Worm (Caenorhabditis elegans) whole organism, early embryonic: Measurements from ENCODE around the gene pfd-5.

ENCODE experiments used
- B0310.2 ChIP-seq: sonication (generic microtip); optimal IDR thresholded peaks from 2 replicates; lab custom pipeline; 2016; ENCODE audit warnings: mild to moderate bottlenecking, missing genetic modification characterization, missing compliant biosample characterization
- F13C5.2 ChIP-seq: sonication (generic microtip); optimal IDR thresholded peaks from 2 replicates; lab custom pipeline; 2017; ENCODE audit warnings: mild to moderate bottlenecking, missing genetic modification characterization, inconsistent platforms, missing compliant biosample characterization
- aly-1 ChIP-seq: sonication (generic microtip); optimal IDR thresholded peaks from 2 replicates; lab custom pipeline; 2016; ENCODE audit warnings: missing genetic modification characterization, missing compliant biosample characterization
- ama-1 ChIP-seq: fragments of 150-350 bp; optimal IDR thresholded peaks from 2 replicates; lab custom pipeline; 2014
- ceh-13 ChIP-seq: fragments of 200-800 bp; sonication (Bioruptor generic); optimal IDR thresholded peaks from 2 replicates; lab custom pipeline; 2018; ENCODE audit warnings: mild to moderate bottlenecking, missing genetic modification characterization, missing compliant biosample characterization
- ceh-36 ChIP-seq: sonication (generic microtip); optimal IDR thresholded peaks from 2 replicates; lab custom pipeline; 2016; ENCODE audit warnings: missing genetic modification characterization, inconsistent platforms, missing compliant biosample characterization
- ets-7 ChIP-seq: sonication (generic microtip); optimal IDR thresholded peaks from 2 replicates; lab custom pipeline; 2016; ENCODE audit warnings: missing genotype, missing genetic modification characterization, missing compliant biosample characterization
- flt-1 ChIP-seq: fragments of 200-800 bp; sonication (Bioruptor generic); IDR thresholded peaks from 2 replicates; pipeline ENCODE4 v1.3.6; 2022; ENCODE audit warnings: missing genetic modification characterization, missing compliant biosample characterization
- hmbx-1 ChIP-seq: sonication (generic microtip); optimal IDR thresholded peaks from 2 replicates; lab custom pipeline; 2016; ENCODE audit warnings: mild to moderate bottlenecking, missing genetic modification characterization, missing compliant biosample characterization
- hmg-4 ChIP-seq: fragments of 200-800 bp; sonication (Bioruptor generic); optimal IDR thresholded peaks from 2 replicates; lab custom pipeline; 2018; ENCODE audit warnings: mild to moderate bottlenecking, missing genetic modification characterization, missing compliant biosample characterization
- hnd-1 ChIP-seq: sonication (generic microtip); optimal IDR thresholded peaks from 2 replicates; lab custom pipeline; 2016; ENCODE audit warnings: missing genetic modification characterization, missing compliant biosample characterization
- pes-1 ChIP-seq: fragments of 200-800 bp; sonication (Bioruptor generic); IDR thresholded peaks from 2 replicates; pipeline ENCODE4 v1.3.6; 2022; ENCODE audit warnings: missing genetic modification reagents, missing genetic modification characterization, missing compliant biosample characterization
- scrt-1 ChIP-seq: fragments of 200-800 bp; sonication (Bioruptor generic); IDR thresholded peaks from 2 replicates; pipeline ENCODE4 v1.3.6; 2022; ENCODE audit warnings: missing genetic modification characterization, missing compliant biosample characterization
- sea-1 ChIP-seq: fragments of 200-800 bp; sonication (Bioruptor generic); conservative IDR thresholded peaks from 2 replicates; pipeline ENCODE4 v1.3.6; 2022; ENCODE audit warnings: missing genetic modification characterization, missing compliant biosample characterization
- tbx-11 ChIP-seq: fragments of 200-800 bp; sonication (Bioruptor generic); IDR thresholded peaks from 2 replicates; pipeline ENCODE4 v1.3.6; 2022; ENCODE audit warnings: missing genetic modification characterization, missing compliant biosample characterization
- tbx-37 ChIP-seq: fragments of 200-800 bp; sonication (Bioruptor generic); conservative IDR thresholded peaks from 2 replicates; pipeline ENCODE4 v1.3.6; 2022; ENCODE audit warnings: missing genetic modification reagents, missing genetic modification characterization, missing compliant biosample characterization
- tra-4 ChIP-seq: sonication (generic microtip); optimal IDR thresholded peaks from 2 replicates; lab custom pipeline; 2017; ENCODE audit warnings: missing genetic modification characterization, missing compliant biosample characterization

Gene pfd-5

DNA sequence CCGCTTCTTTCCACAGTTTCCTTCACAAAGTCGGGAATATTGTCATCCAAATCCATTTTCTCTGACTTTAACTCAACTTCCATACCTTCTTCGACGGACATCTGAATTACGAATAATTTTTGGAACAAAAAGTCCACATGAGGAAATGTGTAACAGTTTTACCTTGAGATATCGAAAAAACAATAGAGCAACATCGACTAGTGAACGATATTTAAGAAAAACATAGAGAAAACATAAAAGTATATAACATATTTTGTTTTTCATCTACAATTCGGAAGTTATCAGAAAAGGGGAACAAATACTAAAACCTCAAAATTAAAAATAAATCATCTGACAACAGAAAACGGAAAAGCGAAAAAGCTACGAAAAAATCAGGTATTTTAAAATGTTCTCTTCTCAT, 34.1 kb upstream of the pfd-5 start, which contains the start of gene adr-2:
TSS of gene adr-2 (minus strand) at position 101 of the 400 bp plus-strand sequence.
- TF ChIP-seq ama-1 (lab: Kevin White, UChicago): no peak
- TF ChIP-seq sea-1: no peak
- TF ChIP-seq ceh-36 (tag; lab: Kevin White, UChicago): no peak
- no peak for TF ChIP-seq hmg-4 (GFP tag; lab: Kevin White, UChicago)
- TF ChIP-seq ets-7 (tag; lab: Kevin White, UChicago): no peak
- TF ChIP-seq tra-4: no peak
- no peak for TF ChIP-seq aly-1 (tag; lab: Kevin White, UChicago)
- TF ChIP-seq scrt-1 (GFP tag; lab: Robert Waterston, UW): no peak
- no peak for TF ChIP-seq B0310.2 (tag; lab: Kevin White, UChicago)
- TF ChIP-seq tbx-11 (GFP tag; lab: Robert Waterston, UW): no peak
- no peak for TF ChIP-seq flt-1 (GFP tag; lab: Robert Waterston, UW)
- TF ChIP-seq ceh-13 (GFP tag; lab: Kevin White, UChicago): no peak
- no peak for TF ChIP-seq hmbx-1 (tag; lab: Kevin White, UChicago)
- no peak for TF ChIP-seq hnd-1

DNA sequence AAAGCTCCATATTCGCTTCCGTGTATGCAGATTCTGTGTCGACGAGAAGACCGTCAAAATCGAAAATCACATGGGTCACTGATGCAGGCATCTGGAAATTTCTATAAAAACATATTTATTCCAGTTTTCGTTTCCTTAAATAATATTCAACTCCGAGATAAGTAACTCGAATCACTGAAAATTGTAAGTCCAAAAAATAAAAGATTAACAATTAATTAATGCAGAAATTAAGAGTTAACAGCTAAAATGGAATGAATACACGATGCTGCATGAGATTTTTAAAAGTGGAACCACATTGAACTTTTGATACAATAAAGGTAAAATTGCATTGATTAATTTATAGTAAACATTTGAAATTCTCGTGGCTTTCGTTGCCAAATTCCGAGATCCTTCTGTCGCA, 32.2 kb upstream of the pfd-5 start, which contains the start of gene R151.10:
TSS of gene R151.10 (minus strand) at position 101 of the 400 bp plus-strand sequence.
- TF ChIP-seq aly-1 (tag; lab: Kevin White, UChicago): no peak
- no peak for TF ChIP-seq B0310.2 (tag; lab: Kevin White, UChicago)
- TF ChIP-seq ets-7 (tag; lab: Kevin White, UChicago): no peak
- no peak for TF ChIP-seq hnd-1
- TF ChIP-seq pes-1: no peak
- no peak for TF ChIP-seq tbx-37
- TF ChIP-seq hmg-4 (GFP tag; lab: Kevin White, UChicago): no peak
- no peak for TF ChIP-seq F13C5.2 (tag; lab: Kevin White, UChicago)
- no peak for TF ChIP-seq sea-1
- TF ChIP-seq ceh-36 (tag; lab: Kevin White, UChicago): no peak
- no peak for TF ChIP-seq scrt-1 (GFP tag; lab: Robert Waterston, UW)
- no peak for TF ChIP-seq tbx-11 (GFP tag; lab: Robert Waterston, UW)
- no peak for TF ChIP-seq ceh-13 (GFP tag; lab: Kevin White, UChicago)
- TF ChIP-seq ama-1 (lab: Kevin White, UChicago): no peak
- no peak for TF ChIP-seq flt-1 (GFP tag; lab: Robert Waterston, UW)
- no peak for TF ChIP-seq hmbx-1 (tag; lab: Kevin White, UChicago)
- TF ChIP-seq tra-4: no peak

DNA sequence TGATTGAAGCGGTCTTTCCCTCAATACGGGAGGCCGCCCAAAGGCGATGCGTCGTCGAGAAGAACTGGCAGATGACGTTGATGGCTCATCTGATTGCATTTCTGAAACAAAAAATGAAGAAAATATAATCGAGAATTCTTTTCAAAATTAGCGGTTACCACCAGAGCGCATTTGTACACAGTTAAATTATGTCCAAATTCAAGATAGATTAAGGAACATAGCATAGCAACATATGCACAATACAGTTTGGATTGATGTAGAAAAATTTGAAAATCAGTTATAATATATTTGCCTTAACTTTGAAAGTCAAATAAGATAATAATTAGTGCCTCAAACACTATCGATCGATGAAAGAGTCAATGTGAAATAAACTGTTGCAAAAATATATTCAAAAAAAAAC, 31.0 kb upstream of the pfd-5 start, which contains the start of gene R151.8:
TSS of gene R151.8 (minus strand) at position 101 of the 400 bp plus-strand sequence.
- TF ChIP-seq tbx-37: no peak
- no peak for TF ChIP-seq pes-1
- no peak for TF ChIP-seq hmbx-1 (tag; lab: Kevin White, UChicago)
- TF ChIP-seq tbx-11 (GFP tag; lab: Robert Waterston, UW): no peak
- TF ChIP-seq sea-1: no peak
- TF ChIP-seq flt-1 (GFP tag; lab: Robert Waterston, UW): no peak
- no peak for TF ChIP-seq F13C5.2 (tag; lab: Kevin White, UChicago)
- TF ChIP-seq ceh-13 (GFP tag; lab: Kevin White, UChicago): no peak
- TF ChIP-seq aly-1 (tag; lab: Kevin White, UChicago): no peak
- TF ChIP-seq hmg-4 (GFP tag; lab: Kevin White, UChicago): no peak
- TF ChIP-seq scrt-1 (GFP tag; lab: Robert Waterston, UW): no peak
- no peak for TF ChIP-seq B0310.2 (tag; lab: Kevin White, UChicago)
- TF ChIP-seq ama-1 (lab: Kevin White, UChicago): no peak

DNA sequence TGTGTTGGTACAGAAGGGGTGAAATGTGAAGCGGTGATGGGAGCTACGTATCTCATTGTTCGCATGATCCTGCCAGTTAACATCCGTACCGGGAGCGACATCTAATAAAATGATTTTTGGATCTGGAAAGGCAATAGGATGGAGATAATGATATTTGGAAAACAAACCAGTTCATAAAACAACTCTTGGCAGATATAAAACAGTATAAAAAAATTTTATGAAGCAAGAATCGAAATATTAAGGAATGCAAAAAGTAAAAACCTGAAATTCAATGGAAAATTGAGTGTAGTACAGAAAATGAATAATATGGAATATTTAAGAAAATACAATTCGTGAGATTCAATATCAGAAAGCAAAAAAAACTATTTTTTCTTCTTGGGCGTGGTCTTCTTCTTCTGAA, 27.9 kb upstream of the pfd-5 start, which contains the start of gene hsp-75:
TSS of gene hsp-75 (minus strand) at position 101 of the 400 bp plus-strand sequence.
- TF ChIP-seq ceh-36 (tag; lab: Kevin White, UChicago) (no peak), tra-4 (no peak), tbx-37 (no peak), ceh-13 (GFP tag; lab: Kevin White, UChicago) (no peak), aly-1 (tag; lab: Kevin White, UChicago) (no peak), ama-1 (lab: Kevin White, UChicago) (no peak), ets-7 (tag; lab: Kevin White, UChicago) (no peak), B0310.2 (tag; lab: Kevin White, UChicago) (no peak), hmg-4 (GFP tag; lab: Kevin White, UChicago) (no peak), hmbx-1 (tag; lab: Kevin White, UChicago) (no peak), pes-1 (no peak), scrt-1 (GFP tag; lab: Robert Waterston, UW) (no peak), flt-1 (GFP tag; lab: Robert Waterston, UW) (no peak), sea-1 (no peak)

DNA sequence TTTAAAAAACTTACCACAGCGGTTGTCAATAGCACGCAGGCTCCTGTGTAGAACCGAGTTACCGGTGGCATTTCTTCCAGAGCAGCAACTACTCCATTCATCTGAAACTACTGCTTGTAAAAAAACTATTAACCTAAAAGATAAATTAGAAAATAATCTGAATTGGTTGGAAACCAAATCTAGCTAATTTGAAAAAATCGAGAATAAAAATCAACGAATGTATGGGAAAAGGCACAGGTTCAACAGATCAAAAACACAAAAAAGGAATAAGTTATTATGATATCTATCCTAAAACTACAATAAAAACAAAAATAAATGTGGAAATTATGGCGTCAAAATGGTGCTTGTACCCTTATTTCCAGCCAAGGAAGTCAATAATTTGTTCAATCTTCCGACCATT, 24.3 kb upstream of the pfd-5 start, which contains the start of gene der-2:
TSS of gene der-2 (minus strand) at position 101 of the 400 bp plus-strand sequence.
- TF ChIP-seq sea-1 (no peak), tra-4 (no peak), hmbx-1 (tag; lab: Kevin White, UChicago) (no peak), aly-1 (tag; lab: Kevin White, UChicago) (no peak), flt-1 (GFP tag; lab: Robert Waterston, UW) (no peak), tbx-37 (no peak), ama-1 (lab: Kevin White, UChicago) (no peak), B0310.2 (tag; lab: Kevin White, UChicago) (no peak), ceh-36 (tag; lab: Kevin White, UChicago) (no peak), ceh-13 (GFP tag; lab: Kevin White, UChicago) (no peak), ets-7 (tag; lab: Kevin White, UChicago) (no peak), hnd-1 (no peak), tbx-11 (GFP tag; lab: Robert Waterston, UW) (no peak), F13C5.2 (tag; lab: Kevin White, UChicago) (no peak), scrt-1 (GFP tag; lab: Robert Waterston, UW) (no peak), pes-1 (no peak), hmg-4 (GFP tag; lab: Kevin White, UChicago) (no peak)

ce11 chrIII:7221103-7221502, 22.4 kb upstream of the pfd-5 start:
- TF ChIP-seq tbx-37: no peak
- no peak for TF ChIP-seq ets-7 (tag; lab: Kevin White, UChicago)
- TF ChIP-seq aly-1 (tag; lab: Kevin White, UChicago): no peak
- TF ChIP-seq pes-1: no peak
- no peak for TF ChIP-seq B0310.2 (tag; lab: Kevin White, UChicago)
- TF ChIP-seq sea-1: no peak
